Worm (Caenorhabditis elegans) whole organism, L1 larva: ENCODE measurements around the gene Y51H4A.22.
"Not testable (repeated sequence)": the region's sequence is repeated elsewhere in the genome, so short reads cannot be mapped to it uniquely, and the experiment has no call there.

Experiments
- C04F5.9 ChIP-seq: sonication (generic microtip); optimal IDR thresholded peaks from 2 replicates; lab custom pipeline; 2016; ENCODE audit warnings: missing genetic modification characterization, missing compliant biosample characterization
- Y116A8C.19 ChIP-seq: sonication (generic microtip); optimal IDR thresholded peaks from 2 replicates; lab custom pipeline; 2016; ENCODE audit warnings: missing compliant biosample characterization, missing genetic modification characterization, borderline replicate concordance
- aly-2 ChIP-seq: fragments of 150-350 bp; optimal IDR thresholded peaks from 2 replicates; lab custom pipeline; 2014; ENCODE audit warnings: missing biosample characterization, missing genetic modification characterization
- ceh-63 ChIP-seq: fragments of 200-800 bp; sonication (Bioruptor generic); optimal IDR thresholded peaks from 2 replicates; lab custom pipeline; 2018; ENCODE audit warnings: mild to moderate bottlenecking, missing genetic modification characterization, missing compliant biosample characterization
- ceh-8 ChIP-seq: fragments of 200-800 bp; sonication (Bioruptor generic); optimal IDR thresholded peaks from 2 replicates; lab custom pipeline; 2018; ENCODE audit warnings: mild to moderate bottlenecking, missing genetic modification characterization, moderate library complexity, missing compliant biosample characterization
- ceh-88 ChIP-seq: fragments of 200-800 bp; sonication (Bioruptor generic); IDR thresholded peaks from 2 replicates; pipeline ENCODE4 v1.3.6; 2022; ENCODE audit warnings: missing genetic modification characterization, missing compliant biosample characterization
- ces-1 ChIP-seq: fragments of 150-350 bp; optimal IDR thresholded peaks from 2 replicates; lab custom pipeline; 2014; ENCODE audit warnings: missing biosample characterization, missing genetic modification reagents, missing genetic modification characterization
- efl-3 ChIP-seq: fragments of 200-800 bp; sonication (Bioruptor generic); optimal IDR thresholded peaks from 2 replicates; lab custom pipeline; 2018; ENCODE audit warnings: mild to moderate bottlenecking, missing genetic modification characterization, missing compliant biosample characterization
- ets-5 ChIP-seq: fragments of 200-800 bp; sonication (Bioruptor generic); IDR thresholded peaks from 2 replicates; pipeline ENCODE4 v1.3.6; 2022; ENCODE audit warnings: missing genetic modification characterization, missing compliant biosample characterization
- fkh-10 ChIP-seq: sonication (generic microtip); optimal IDR thresholded peaks from 2 replicates; lab custom pipeline; 2017; ENCODE audit warnings: missing biosample characterization, missing genetic modification reagents, missing genetic modification characterization
- fkh-4 ChIP-seq: sonication (generic microtip); optimal IDR thresholded peaks from 2 replicates; lab custom pipeline; 2016; ENCODE audit warnings: missing compliant biosample characterization, missing genetic modification characterization, borderline replicate concordance
- grh-1 ChIP-seq: fragments of 200-800 bp; sonication (Bioruptor generic); IDR thresholded peaks from 2 replicates; pipeline ENCODE4 v1.3.6; 2022; ENCODE audit warnings: missing genetic modification reagents, missing genetic modification characterization, missing compliant biosample characterization
- hlh-17 ChIP-seq: fragments of 200-800 bp; sonication (Bioruptor generic); optimal IDR thresholded peaks from 2 replicates; lab custom pipeline; 2018; ENCODE audit warnings: missing genetic modification characterization, mild to moderate bottlenecking, missing compliant biosample characterization, moderate library complexity, borderline replicate concordance
- hlh-4 ChIP-seq: sonication (generic microtip); optimal IDR thresholded peaks from 2 replicates; lab custom pipeline; 2016; ENCODE audit warnings: mild to moderate bottlenecking, missing genetic modification characterization, missing compliant biosample characterization
- isw-1 ChIP-seq: fragments of 200-800 bp; sonication (Bioruptor generic); IDR thresholded peaks from 2 replicates; pipeline ENCODE4 v1.3.6; 2022; ENCODE audit warnings: missing genetic modification characterization, missing compliant biosample characterization
- lin-15B ChIP-seq: fragments of 150-350 bp; sonication (generic microtip); optimal IDR thresholded peaks from 3 replicates; lab custom pipeline; 2014; ENCODE audit warnings: missing biosample characterization, missing genetic modification characterization
- lin-35 ChIP-seq, 2 experiments: fragments of 150-350 bp; optimal IDR thresholded peaks; 2 replicates each; lab custom pipeline; 2014; ENCODE audit warnings: missing biosample characterization in 2 of 2, missing genetic modification characterization in 2 of 2, missing genetic modification reagents in 2 of 2
- mab-9 ChIP-seq: fragments of 200-800 bp; sonication (Bioruptor generic); IDR thresholded peaks from 2 replicates; pipeline ENCODE4 v1.3.6; 2022; ENCODE audit warnings: missing genetic modification reagents, missing genetic modification characterization, missing compliant biosample characterization
- mef-2 ChIP-seq: fragments of 150-350 bp; optimal IDR thresholded peaks from 2 replicates; lab custom pipeline; 2014; ENCODE audit warnings: missing biosample characterization, missing genetic modification characterization
- nhr-11 ChIP-seq: fragments of 150-350 bp; optimal IDR thresholded peaks from 2 replicates; lab custom pipeline; 2014; ENCODE audit warnings: missing biosample characterization, missing genetic modification characterization
- nhr-19 ChIP-seq: fragments of 200-800 bp; sonication (Bioruptor generic); conservative IDR thresholded peaks from 2 replicates; pipeline ENCODE4 v1.3.6; 2022; ENCODE audit warnings: missing genetic modification characterization, missing compliant biosample characterization
- nhr-237 ChIP-seq: fragments of 150-350 bp; optimal IDR thresholded peaks from 2 replicates; lab custom pipeline; 2014; ENCODE audit warnings: missing biosample characterization, missing genetic modification characterization
- nhr-84 ChIP-seq: sonication (generic microtip); optimal IDR thresholded peaks from 2 replicates; lab custom pipeline; 2017; ENCODE audit warnings: missing biosample characterization, missing genetic modification characterization
- nhr-85 ChIP-seq: sonication (generic microtip); peaks from one replicate; lab custom pipeline; 2016; ENCODE audit warnings: missing genetic modification characterization, inconsistent platforms, missing compliant biosample characterization
- skn-1 ChIP-seq: fragments of 150-350 bp; optimal IDR thresholded peaks from 2 replicates; lab custom pipeline; 2014; ENCODE audit warnings: missing biosample characterization, missing genetic modification characterization
- snpc-4 ChIP-seq: fragments of 150-350 bp; optimal IDR thresholded peaks from 2 replicates; lab custom pipeline; 2014; ENCODE audit warnings: missing biosample characterization, missing genetic modification characterization
- sptf-1 ChIP-seq: fragments of 150-350 bp; optimal IDR thresholded peaks from 2 replicates; lab custom pipeline; 2014; ENCODE audit warnings: missing biosample characterization, missing genetic modification characterization
- sup-37 ChIP-seq: fragments of 200-800 bp; sonication (Bioruptor generic); optimal IDR thresholded peaks from 2 replicates; lab custom pipeline; 2018; ENCODE audit warnings: mild to moderate bottlenecking, missing genetic modification characterization, missing compliant biosample characterization
- tlp-1 ChIP-seq: fragments of 150-350 bp; optimal IDR thresholded peaks from 2 replicates; lab custom pipeline; 2014; ENCODE audit warnings: missing biosample characterization, missing genetic modification characterization
- unc-30 ChIP-seq: sonication (generic microtip); optimal IDR thresholded peaks from 2 replicates; lab custom pipeline; 2017; ENCODE audit warnings: missing biosample characterization, missing genetic modification characterization
- unc-62 ChIP-seq: fragments of 150-350 bp; optimal IDR thresholded peaks from 2 replicates; lab custom pipeline; 2014; ENCODE audit warnings: missing biosample characterization, missing genetic modification reagents, missing genetic modification characterization
- zip-4 ChIP-seq: fragments of 200-800 bp; sonication (Bioruptor generic); optimal IDR thresholded peaks from 2 replicates; lab custom pipeline; 2018; ENCODE audit warnings: mild to moderate bottlenecking, missing genetic modification characterization, moderate library complexity, missing compliant biosample characterization
- ztf-4 ChIP-seq: fragments of 150-350 bp; optimal IDR thresholded peaks from 2 replicates; lab custom pipeline; 2014; ENCODE audit warnings: missing biosample characterization, missing genetic modification characterization

The Y51H4A.22 gene

ce11 chrIV:16740769-16741168, 20.3 kb downstream of the Y51H4A.22 start, which contains the start of gene Y51H4A.24:
TSS of gene Y51H4A.24 (minus strand) at chrIV:16740869.
- TF ChIP-seq fkh-10 (no peak), sup-37 (GFP tag; lab: Kevin White, UChicago) (no peak), mab-9 (GFP tag; lab: Robert Waterston, UW) (no peak), skn-1 (tag; lab: Kevin White, UChicago) (no peak), ceh-63 (no peak), lin-35 (GFP tag; optimal IDR thresholded peaks at IDR 0.05; lab: Kevin White, UChicago) (no peak), nhr-19 (GFP tag; lab: Robert Waterston, UW) (no peak), nhr-84 (no peak)
- TF ChIP-seq, all 84 proteins: peak for 0

- TF ChIP-seq hlh-4 (no peak), isw-1 (GFP tag; lab: Robert Waterston, UW) (no peak), nhr-237 (tag; lab: Kevin White, UChicago) (no peak), C04F5.9 (no peak), aly-2 (tag; lab: Kevin White, UChicago) (no peak), snpc-4 (tag; lab: Kevin White, UChicago) (no peak), unc-62 (GFP tag; lab: Kevin White, UChicago) (no peak), zip-4 (no peak), mef-2 (tag; lab: Kevin White, UChicago) (no peak), grh-1 (GFP tag; lab: Robert Waterston, UW) (no peak), ztf-4 (tag; lab: Kevin White, UChicago) (no peak), ces-1 (GFP tag; lab: Kevin White, UChicago) (no peak), hlh-17 (GFP tag; lab: Kevin White, UChicago) (no peak), unc-30 (no peak)
These were observed 23.0 kb downstream of the Y51H4A.22 start, which contains the start of gene Y43D4A.1 for ce11 chrIV:16743530-16743929. TSS of gene Y43D4A.1 (plus strand) at chrIV:16743830.

- TF ChIP-seq Y116A8C.19 (tag; lab: Kevin White, UChicago) (no peak), tlp-1 (tag; lab: Kevin White, UChicago) (no peak), nhr-237 (tag; lab: Kevin White, UChicago) (no peak), efl-3 (GFP tag; lab: Kevin White, UChicago) (no peak), ces-1 (GFP tag; lab: Kevin White, UChicago) (no peak), nhr-85 (tag; lab: Kevin White, UChicago) (no peak), lin-15B (tag; lab: Kevin White, UChicago) (no peak), hlh-4 (no peak), fkh-4 (no peak), ets-5 (GFP tag; lab: Robert Waterston, UW) (no peak), sptf-1 (tag; lab: Kevin White, UChicago) (no peak)
These were observed 30.6 kb downstream of the Y51H4A.22 start for ce11 chrIV:16751087-16751486.

ce11 chrIV:16755771-16756170, 35.3 kb downstream of the Y51H4A.22 start, which contains the start of gene Y43D4A.2:
TSS of gene Y43D4A.2 (minus strand) at chrIV:16755871.
- not testable (repeated sequence) for TF ChIP-seq ceh-88 (GFP tag; lab: Robert Waterston, UW); ceh-8 (GFP tag; lab: Kevin White, UChicago); nhr-11 (tag; lab: Kevin White, UChicago)
